Worm (Caenorhabditis elegans): ENCODE data around the gene C05D11.1.

- TF ChIP-seq F13H6.1 (tag; optimal IDR thresholded peaks at IDR 0.05) = no peak
- no peak for TF ChIP-seq tbx-7 (tag; optimal IDR thresholded peaks at IDR 0.05)
- no peak for TF ChIP-seq hlh-30 (tag; optimal IDR thresholded peaks at IDR 0.05; ENCODE audit: insufficient read depth)
- TF ChIP-seq ama-1 (optimal IDR thresholded peaks at IDR 0.05) = no peak
- TF ChIP-seq lim-6 (tag; optimal IDR thresholded peaks at IDR 0.05) = no peak
- TF ChIP-seq elt-2 (tag; optimal IDR thresholded peaks at IDR 0.05) = no peak
- TF ChIP-seq ceh-22 (tag; optimal IDR thresholded peaks at IDR 0.05) = no peak
- TF ChIP-seq nhr-11 (tag; optimal IDR thresholded peaks at IDR 0.05) = no peak
- no peak for TF ChIP-seq pha-4 (tag; optimal IDR thresholded peaks at IDR 0.05)
- no peak for TF ChIP-seq pha-2 (tag; optimal IDR thresholded peaks at IDR 0.05)
These were observed 18.2 kb upstream of the C05D11.1 start for ce11 chrIII:6418254-6418653.
